Fruit fly (Drosophila melanogaster) whole organism, wandering third instar larva: Measurements from ENCODE around the gene CG33271.

Experiments
- Abd-B ChIP-seq: fragments of >200 bp; optimal IDR thresholded peaks from 2 replicates; lab custom pipeline; 2017; ENCODE audit warnings: missing biosample characterization, missing genetic modification characterization
- Myc ChIP-seq: fragments of >200 bp; optimal IDR thresholded peaks from 2 replicates; lab custom pipeline; 2017
- OdsH ChIP-seq: fragments of 200-800 bp; sonication (Bioruptor generic); optimal IDR thresholded peaks from 2 replicates; lab custom pipeline; 2016; ENCODE audit warnings: missing biosample characterization, mild to moderate bottlenecking, missing genetic modification characterization
- br ChIP-seq: fragments of 200-800 bp; sonication (Bioruptor generic); optimal IDR thresholded peaks from 2 replicates; lab custom pipeline; 2016; ENCODE audit warnings: missing biosample characterization, missing genetic modification characterization
- jim ChIP-seq: fragments of 175-275, 200-325 bp; sonication (Bioruptor generic); optimal IDR thresholded peaks from 2 replicates; lab custom pipeline; 2016; ENCODE audit warnings: missing biosample characterization, mild to moderate bottlenecking, missing genetic modification characterization
- lola ChIP-seq: fragments of >200 bp; optimal IDR thresholded peaks from 2 replicates; lab custom pipeline; 2017; ENCODE audit warnings: missing biosample characterization, missing genetic modification characterization
- tai ChIP-seq: sonication (Bioruptor generic); optimal IDR thresholded peaks from 2 replicates; lab custom pipeline; 2016; ENCODE audit warnings: missing biosample characterization, missing genetic modification characterization

- TF ChIP-seq OdsH (GFP tag; lab: Kevin White, UChicago) (no peak), jim (GFP tag; lab: Kevin White, UChicago) (no peak), Myc (no peak), br (GFP tag; lab: Kevin White, UChicago) (no peak), lola (no peak), Abd-B (no peak), tai (GFP tag; lab: Kevin White, UChicago) (no peak)
Measured at dm6 chr3L:11609153-11609809, 32.0 kb upstream of the CG33271 start, which contains the start of gene Duba.
